Worm (Caenorhabditis elegans) whole organism, early embryonic: ENCODE results near the gene clec-143.

ENCODE experiments used
- B0310.2 ChIP-seq: sonication (generic microtip); optimal IDR thresholded peaks from 2 replicates; lab custom pipeline; 2016; ENCODE audit warnings: mild to moderate bottlenecking, missing genetic modification characterization, missing compliant biosample characterization
- F13C5.2 ChIP-seq: sonication (generic microtip); optimal IDR thresholded peaks from 2 replicates; lab custom pipeline; 2017; ENCODE audit warnings: mild to moderate bottlenecking, missing genetic modification characterization, inconsistent platforms, missing compliant biosample characterization
- aly-1 ChIP-seq: sonication (generic microtip); optimal IDR thresholded peaks from 2 replicates; lab custom pipeline; 2016; ENCODE audit warnings: missing genetic modification characterization, missing compliant biosample characterization
- ama-1 ChIP-seq: fragments of 150-350 bp; optimal IDR thresholded peaks from 2 replicates; lab custom pipeline; 2014
- ceh-13 ChIP-seq: fragments of 200-800 bp; sonication (Bioruptor generic); optimal IDR thresholded peaks from 2 replicates; lab custom pipeline; 2018; ENCODE audit warnings: mild to moderate bottlenecking, missing genetic modification characterization, missing compliant biosample characterization
- ceh-36 ChIP-seq: sonication (generic microtip); optimal IDR thresholded peaks from 2 replicates; lab custom pipeline; 2016; ENCODE audit warnings: missing genetic modification characterization, inconsistent platforms, missing compliant biosample characterization
- ets-7 ChIP-seq: sonication (generic microtip); optimal IDR thresholded peaks from 2 replicates; lab custom pipeline; 2016; ENCODE audit warnings: missing genotype, missing genetic modification characterization, missing compliant biosample characterization
- flt-1 ChIP-seq: fragments of 200-800 bp; sonication (Bioruptor generic); IDR thresholded peaks from 2 replicates; pipeline ENCODE4 v1.3.6; 2022; ENCODE audit warnings: missing genetic modification characterization, missing compliant biosample characterization
- hmbx-1 ChIP-seq: sonication (generic microtip); optimal IDR thresholded peaks from 2 replicates; lab custom pipeline; 2016; ENCODE audit warnings: mild to moderate bottlenecking, missing genetic modification characterization, missing compliant biosample characterization
- hmg-4 ChIP-seq: fragments of 200-800 bp; sonication (Bioruptor generic); optimal IDR thresholded peaks from 2 replicates; lab custom pipeline; 2018; ENCODE audit warnings: mild to moderate bottlenecking, missing genetic modification characterization, missing compliant biosample characterization
- hnd-1 ChIP-seq: sonication (generic microtip); optimal IDR thresholded peaks from 2 replicates; lab custom pipeline; 2016; ENCODE audit warnings: missing genetic modification characterization, missing compliant biosample characterization
- pes-1 ChIP-seq: fragments of 200-800 bp; sonication (Bioruptor generic); IDR thresholded peaks from 2 replicates; pipeline ENCODE4 v1.3.6; 2022; ENCODE audit warnings: missing genetic modification reagents, missing genetic modification characterization, missing compliant biosample characterization
- scrt-1 ChIP-seq: fragments of 200-800 bp; sonication (Bioruptor generic); IDR thresholded peaks from 2 replicates; pipeline ENCODE4 v1.3.6; 2022; ENCODE audit warnings: missing genetic modification characterization, missing compliant biosample characterization
- sea-1 ChIP-seq: fragments of 200-800 bp; sonication (Bioruptor generic); conservative IDR thresholded peaks from 2 replicates; pipeline ENCODE4 v1.3.6; 2022; ENCODE audit warnings: missing genetic modification characterization, missing compliant biosample characterization
- tbx-11 ChIP-seq: fragments of 200-800 bp; sonication (Bioruptor generic); IDR thresholded peaks from 2 replicates; pipeline ENCODE4 v1.3.6; 2022; ENCODE audit warnings: missing genetic modification characterization, missing compliant biosample characterization
- tbx-37 ChIP-seq: fragments of 200-800 bp; sonication (Bioruptor generic); conservative IDR thresholded peaks from 2 replicates; pipeline ENCODE4 v1.3.6; 2022; ENCODE audit warnings: missing genetic modification reagents, missing genetic modification characterization, missing compliant biosample characterization
- tra-4 ChIP-seq: sonication (generic microtip); optimal IDR thresholded peaks from 2 replicates; lab custom pipeline; 2017; ENCODE audit warnings: missing genetic modification characterization, missing compliant biosample characterization

Gene clec-143

DNA sequence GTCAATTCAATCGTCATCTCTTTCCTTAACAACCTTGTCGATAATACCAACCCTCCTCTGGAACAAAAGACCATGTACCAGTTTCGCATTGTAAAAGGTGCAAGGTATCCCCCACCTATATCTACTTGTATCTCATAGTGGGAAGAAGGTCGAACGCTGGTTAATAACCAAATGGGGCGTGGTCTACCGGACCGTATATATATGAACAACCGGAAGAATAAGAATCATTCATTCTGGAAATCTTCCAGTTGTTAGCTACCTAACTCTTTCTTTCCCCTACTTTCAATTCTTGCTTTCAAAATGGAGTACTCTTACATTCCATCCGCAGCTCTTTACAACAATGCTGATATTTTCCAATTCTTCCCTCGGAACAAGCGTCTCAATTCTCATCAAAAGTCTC is 8.9 kb downstream of the clec-143 start, which contains the start of gene ZK673.5:
Gene ZK673.5, plus strand, starts transcription at position 301 of the 400 bp plus-strand sequence.
- TF ChIP-seq hmg-4 (GFP tag; lab: Kevin White, UChicago) (no peak), sea-1 (no peak)

DNA sequence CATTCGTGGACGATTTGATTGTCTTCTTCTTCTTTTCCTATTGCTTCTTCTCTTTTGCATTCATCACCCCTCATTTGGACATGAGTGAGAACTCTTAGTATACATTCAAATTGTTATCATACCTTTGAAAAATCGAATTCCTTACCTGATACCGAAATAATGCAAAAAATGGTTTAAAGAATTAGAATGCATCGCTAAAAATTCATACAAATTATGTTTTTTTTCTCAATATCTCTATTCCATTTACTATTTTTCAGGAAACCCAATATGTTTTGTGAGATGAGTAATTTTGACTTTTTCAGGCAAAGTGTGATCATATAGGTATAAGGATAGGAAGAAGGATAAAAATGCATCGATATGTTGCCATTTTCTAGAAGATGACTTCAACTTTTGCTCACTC is 13.1 kb downstream of the clec-143 start, which contains the start of gene ZK673.11:
Gene ZK673.11, plus strand, starts transcription at position 301 of the 400 bp plus-strand sequence.
- no peak for TF ChIP-seq aly-1 (tag; lab: Kevin White, UChicago)
- TF ChIP-seq tra-4 (tag; lab: Kevin White, UChicago): no peak
- no peak for TF ChIP-seq ama-1 (lab: Kevin White, UChicago)
- TF ChIP-seq hnd-1 (tag; lab: Kevin White, UChicago): no peak
- no peak for TF ChIP-seq ceh-36 (tag; lab: Kevin White, UChicago)
- TF ChIP-seq B0310.2 (tag; lab: Kevin White, UChicago): no peak
- TF ChIP-seq F13C5.2: no peak
- TF ChIP-seq hmbx-1: no peak
- no peak for TF ChIP-seq scrt-1
- no peak for TF ChIP-seq flt-1 (GFP tag; lab: Robert Waterston, UW)
- TF ChIP-seq ets-7: no peak
- no peak for TF ChIP-seq pes-1 (GFP tag; lab: Robert Waterston, UW)
- TF ChIP-seq hmg-4 (GFP tag; lab: Kevin White, UChicago): no peak
- no peak for TF ChIP-seq tbx-37 (GFP tag; lab: Robert Waterston, UW)
- no peak for TF ChIP-seq sea-1

- TF ChIP-seq ama-1 (lab: Kevin White, UChicago) (no peak), F13C5.2 (no peak), ceh-36 (tag; lab: Kevin White, UChicago) (no peak), tra-4 (tag; lab: Kevin White, UChicago) (no peak), hmbx-1 (no peak), ets-7 (no peak), aly-1 (tag; lab: Kevin White, UChicago) (no peak), pes-1 (GFP tag; lab: Robert Waterston, UW) (no peak)
Measured at ce11 chrII:10452620-10453019, 17.5 kb downstream of the clec-143 start, which contains the start of gene ZK673.4. Gene ZK673.4, plus strand, starts transcription at chrII:10452920.

ce11 chrII:10450335-10450734 is 19.8 kb downstream of the clec-143 start:
- no peak for TF ChIP-seq hnd-1 (tag; lab: Kevin White, UChicago)
- TF ChIP-seq tbx-37 (GFP tag; lab: Robert Waterston, UW): no peak
- no peak for TF ChIP-seq tra-4 (tag; lab: Kevin White, UChicago)
- no peak for TF ChIP-seq B0310.2 (tag; lab: Kevin White, UChicago)
- TF ChIP-seq sea-1: no peak
- no peak for TF ChIP-seq scrt-1
- TF ChIP-seq ceh-36 (tag; lab: Kevin White, UChicago): no peak
- TF ChIP-seq hmg-4 (GFP tag; lab: Kevin White, UChicago): no peak
- TF ChIP-seq aly-1 (tag; lab: Kevin White, UChicago): no peak
- TF ChIP-seq pes-1 (GFP tag; lab: Robert Waterston, UW): no peak
- no peak for TF ChIP-seq ets-7
- TF ChIP-seq F13C5.2: no peak
- no peak for TF ChIP-seq ama-1 (lab: Kevin White, UChicago)
- TF ChIP-seq flt-1 (GFP tag; lab: Robert Waterston, UW): no peak
- TF ChIP-seq ceh-13 (GFP tag; lab: Kevin White, UChicago): no peak
- no peak for TF ChIP-seq tbx-11
- no peak for TF ChIP-seq hmbx-1

DNA sequence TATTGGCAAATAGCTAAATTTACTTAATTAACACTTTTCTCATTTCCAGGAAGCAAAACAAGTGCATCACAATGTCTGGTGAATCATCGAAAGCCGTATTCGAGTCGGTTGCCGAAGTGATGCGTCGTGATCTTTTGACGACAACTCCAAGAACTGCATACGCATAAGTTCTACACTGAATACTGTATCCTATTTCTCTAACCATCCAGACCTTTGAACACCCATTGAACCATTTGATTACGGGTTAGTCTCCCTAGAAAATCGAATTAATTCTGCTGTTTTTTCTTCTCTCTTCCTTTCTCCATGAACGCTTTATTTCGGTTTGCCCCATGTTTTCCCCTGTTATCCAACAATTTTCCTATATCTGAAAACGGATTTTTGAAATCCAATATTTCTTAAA is 20.4 kb downstream of the clec-143 start, which contains the start of gene lin-56:
Gene lin-56, plus strand, starts transcription at position 301 of the 400 bp plus-strand sequence.
- TF ChIP-seq ama-1 (lab: Kevin White, UChicago): no peak
- no peak for TF ChIP-seq scrt-1
- no peak for TF ChIP-seq B0310.2 (tag; lab: Kevin White, UChicago)
- TF ChIP-seq ceh-13 (GFP tag; lab: Kevin White, UChicago): no peak
- no peak for TF ChIP-seq hmbx-1
- no peak for TF ChIP-seq aly-1 (tag; lab: Kevin White, UChicago)
- no peak for TF ChIP-seq tbx-37 (GFP tag; lab: Robert Waterston, UW)
- TF ChIP-seq tra-4 (tag; lab: Kevin White, UChicago): no peak
- TF ChIP-seq ceh-36 (tag; lab: Kevin White, UChicago): no peak

DNA sequence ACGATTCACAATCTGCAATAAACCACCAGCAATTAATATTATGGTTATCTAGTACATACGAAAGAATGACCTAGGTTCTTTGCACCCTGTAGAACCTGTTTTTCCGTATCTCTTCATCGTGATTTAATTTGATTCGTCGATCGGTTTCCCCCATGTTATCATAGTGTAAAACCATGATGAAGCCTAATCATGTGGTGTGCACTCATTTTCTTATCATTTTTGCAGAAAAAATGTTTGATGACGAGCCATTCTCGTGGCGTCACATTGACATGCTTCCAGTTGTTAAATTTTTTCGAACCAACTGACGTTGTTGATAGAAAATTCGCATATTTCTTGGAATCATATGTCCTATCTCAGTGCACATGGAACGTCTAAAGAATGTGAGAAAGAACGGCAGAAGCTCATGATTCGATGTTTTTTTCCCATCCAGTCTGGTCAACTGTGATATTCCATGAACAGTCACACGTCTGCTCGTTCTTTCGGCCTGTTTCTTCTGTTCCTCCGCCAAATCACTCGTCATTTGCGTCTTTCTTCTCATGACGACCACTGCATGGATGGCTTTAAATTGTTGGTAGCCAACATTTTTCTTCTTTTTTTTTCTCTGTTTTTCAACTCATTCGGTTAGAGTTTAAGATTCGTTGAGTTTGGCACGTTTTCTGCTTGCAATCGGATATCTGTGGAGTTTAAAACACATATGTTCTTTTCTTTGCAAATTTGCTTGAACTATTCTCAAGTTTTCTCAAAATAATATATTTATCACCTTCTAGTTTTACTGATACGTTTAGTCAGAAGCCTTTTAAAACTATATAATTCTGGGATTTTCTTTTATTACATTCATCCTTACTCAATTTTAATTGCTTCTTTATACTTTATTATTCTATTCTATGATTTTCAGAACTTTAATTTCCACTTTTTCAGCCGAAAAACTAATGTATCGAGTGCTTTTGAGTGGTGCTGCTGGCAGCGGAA is 22.5 kb downstream of the clec-143 start, which contains the start of gene ZK673.2:
Gene ZK673.2, plus strand, starts transcription at position 919 of the 969 bp plus-strand sequence.
- no peak for TF ChIP-seq ama-1 (lab: Kevin White, UChicago)
- no peak for TF ChIP-seq B0310.2 (tag; lab: Kevin White, UChicago)
- TF ChIP-seq hmg-4 (GFP tag; lab: Kevin White, UChicago): no peak
- TF ChIP-seq tbx-37 (GFP tag; lab: Robert Waterston, UW): no peak
- no peak for TF ChIP-seq hnd-1 (tag; lab: Kevin White, UChicago)
- TF ChIP-seq sea-1: no peak
- no peak for TF ChIP-seq flt-1 (GFP tag; lab: Robert Waterston, UW)
- no peak for TF ChIP-seq scrt-1
- no peak for TF ChIP-seq F13C5.2
- no peak for TF ChIP-seq aly-1 (tag; lab: Kevin White, UChicago)
- TF ChIP-seq tra-4 (tag; lab: Kevin White, UChicago): no peak
- TF ChIP-seq ets-7: no peak
- no peak for TF ChIP-seq ceh-36 (tag; lab: Kevin White, UChicago)
- no peak for TF ChIP-seq ceh-13 (GFP tag; lab: Kevin White, UChicago)
- no peak for TF ChIP-seq hmbx-1
- no peak for TF ChIP-seq tbx-11

DNA sequence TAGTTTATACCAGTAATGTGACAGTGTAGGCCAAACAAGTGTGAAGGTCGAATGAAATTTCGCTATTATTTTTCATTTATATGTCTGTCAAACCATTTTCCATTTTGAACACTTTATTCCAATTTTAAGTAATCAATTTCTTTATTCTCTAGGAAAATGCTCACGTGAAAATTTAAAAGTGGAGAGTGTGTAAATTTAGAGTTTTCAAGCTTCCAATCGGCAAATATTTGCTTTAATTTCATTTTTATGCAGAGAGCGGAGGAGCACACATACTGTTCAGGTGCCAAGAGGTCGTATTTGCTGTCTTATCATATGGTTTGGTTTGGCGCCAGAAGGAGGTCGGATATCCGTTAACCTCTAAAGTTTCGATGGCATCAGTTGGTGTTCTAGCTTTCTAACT is 23.3 kb downstream of the clec-143 start:
- no peak for TF ChIP-seq tbx-11
- TF ChIP-seq tbx-37 (GFP tag; lab: Robert Waterston, UW): no peak
- no peak for TF ChIP-seq hmbx-1
- TF ChIP-seq flt-1 (GFP tag; lab: Robert Waterston, UW): no peak
- no peak for TF ChIP-seq tra-4 (tag; lab: Kevin White, UChicago)
